Worm (Caenorhabditis elegans) whole organism, L1 larva: ENCODE data around the gene ZK418.5.

Experiments used
- C04F5.9 ChIP-seq: sonication (generic microtip); optimal IDR thresholded peaks from 2 replicates; lab custom pipeline; 2016; ENCODE audit warnings: missing genetic modification characterization, missing compliant biosample characterization
- ceh-8 ChIP-seq: fragments of 200-800 bp; sonication (Bioruptor generic); optimal IDR thresholded peaks from 2 replicates; lab custom pipeline; 2018; ENCODE audit warnings: mild to moderate bottlenecking, missing genetic modification characterization, moderate library complexity, missing compliant biosample characterization
- dsc-1 ChIP-seq: sonication (generic microtip); optimal IDR thresholded peaks from 2 replicates; lab custom pipeline; 2016; ENCODE audit warnings: mild to moderate bottlenecking, missing genetic modification characterization, missing compliant biosample characterization
- efl-1 ChIP-seq, 4 experiments: fragments of 150-350 bp; optimal IDR thresholded peaks in 3 of 4; peaks in 1 of 4; 1 replicate in 1 of 4; 2 replicates in 3 of 4; lab custom pipeline; 2014; ENCODE audit warnings: missing biosample characterization in 2 of 4, missing genetic modification characterization in 2 of 4, missing genetic modification reagents in 2 of 4
- efl-3 ChIP-seq: fragments of 200-800 bp; sonication (Bioruptor generic); optimal IDR thresholded peaks from 2 replicates; lab custom pipeline; 2018; ENCODE audit warnings: mild to moderate bottlenecking, missing genetic modification characterization, missing compliant biosample characterization
- egl-27 ChIP-seq, 2 experiments: fragments of 150-350 bp in 1 of 2; sonication (generic microtip); optimal IDR thresholded peaks; 3 replicates each; lab custom pipeline; 2017 to 2018; ENCODE audit warnings: missing biosample characterization in 2 of 2, missing genetic modification characterization in 2 of 2, missing genetic modification reagents in 2 of 2
- fkh-8 ChIP-seq: sonication (generic microtip); optimal IDR thresholded peaks from 2 replicates; lab custom pipeline; 2016; ENCODE audit warnings: mild to moderate bottlenecking, missing genetic modification characterization, missing compliant biosample characterization
- grh-1 ChIP-seq: fragments of 200-800 bp; sonication (Bioruptor generic); IDR thresholded peaks from 2 replicates; pipeline ENCODE4 v1.3.6; 2022; ENCODE audit warnings: missing genetic modification reagents, missing genetic modification characterization, missing compliant biosample characterization
- isw-1 ChIP-seq: fragments of 200-800 bp; sonication (Bioruptor generic); IDR thresholded peaks from 2 replicates; pipeline ENCODE4 v1.3.6; 2022; ENCODE audit warnings: missing genetic modification characterization, missing compliant biosample characterization
- lin-13 ChIP-seq: fragments of 150-350 bp; optimal IDR thresholded peaks from 2 replicates; lab custom pipeline; 2014; ENCODE audit warnings: missing biosample characterization, missing genetic modification reagents, missing genetic modification characterization
- lin-35 ChIP-seq, 2 experiments: fragments of 150-350 bp; optimal IDR thresholded peaks; 2 replicates each; lab custom pipeline; 2014; ENCODE audit warnings: missing biosample characterization in 2 of 2, missing genetic modification characterization in 2 of 2, missing genetic modification reagents in 2 of 2
- lsy-2 ChIP-seq, 2 experiments: fragments of 150-350 bp; optimal IDR thresholded peaks; 2 replicates each; lab custom pipeline; 2014; ENCODE audit warnings: missing biosample characterization in 2 of 2, missing genetic modification characterization in 2 of 2
- mab-9 ChIP-seq: fragments of 200-800 bp; sonication (Bioruptor generic); IDR thresholded peaks from 2 replicates; pipeline ENCODE4 v1.3.6; 2022; ENCODE audit warnings: missing genetic modification reagents, missing genetic modification characterization, missing compliant biosample characterization
- mef-2 ChIP-seq: fragments of 150-350 bp; optimal IDR thresholded peaks from 2 replicates; lab custom pipeline; 2014; ENCODE audit warnings: missing biosample characterization, missing genetic modification characterization
- nhr-11 ChIP-seq: fragments of 150-350 bp; optimal IDR thresholded peaks from 2 replicates; lab custom pipeline; 2014; ENCODE audit warnings: missing biosample characterization, missing genetic modification characterization
- nhr-20 ChIP-seq: sonication (generic microtip); optimal IDR thresholded peaks from 2 replicates; lab custom pipeline; 2016; ENCODE audit warnings: mild to moderate bottlenecking, missing genetic modification characterization, missing compliant biosample characterization
- nhr-237 ChIP-seq: fragments of 150-350 bp; optimal IDR thresholded peaks from 2 replicates; lab custom pipeline; 2014; ENCODE audit warnings: missing biosample characterization, missing genetic modification characterization
- nhr-28 ChIP-seq: fragments of 150-350 bp; optimal IDR thresholded peaks from 2 replicates; lab custom pipeline; 2014; ENCODE audit warnings: missing biosample characterization, missing genetic modification characterization
- nhr-47 ChIP-seq: sonication (generic microtip); optimal IDR thresholded peaks from 2 replicates; lab custom pipeline; 2016; ENCODE audit warnings: mild to moderate bottlenecking, missing genetic modification characterization, moderate library complexity, missing compliant biosample characterization
- nhr-71 ChIP-seq: sonication (generic microtip); optimal IDR thresholded peaks from 2 replicates; lab custom pipeline; 2016; ENCODE audit warnings: mild to moderate bottlenecking, missing genetic modification characterization, moderate library complexity, missing compliant biosample characterization
- nhr-76 ChIP-seq: sonication (generic microtip); optimal IDR thresholded peaks from 2 replicates; lab custom pipeline; 2017; ENCODE audit warnings: missing biosample characterization, missing genetic modification characterization
- pag-3 ChIP-seq: sonication (generic microtip); optimal IDR thresholded peaks from 2 replicates; lab custom pipeline; 2017; ENCODE audit warnings: missing genetic modification characterization, mild to moderate bottlenecking, missing compliant biosample characterization, antibody characterized with exemption, borderline replicate concordance; ENCODE audit not compliant: insufficient read depth
- pax-3 ChIP-seq: fragments of 200-800 bp; sonication (Bioruptor generic); optimal IDR thresholded peaks from 2 replicates; lab custom pipeline; 2018; ENCODE audit warnings: mild to moderate bottlenecking, missing genetic modification characterization, moderate library complexity, missing compliant biosample characterization
- pqm-1 ChIP-seq: sonication (generic microtip); optimal IDR thresholded peaks from 3 replicates; lab custom pipeline; 2017; ENCODE audit warnings: missing biosample characterization, missing genetic modification characterization
- rnt-1 ChIP-seq: sonication (generic microtip); optimal IDR thresholded peaks from 2 replicates; lab custom pipeline; 2016; ENCODE audit warnings: mild to moderate bottlenecking, missing genetic modification characterization, moderate library complexity, missing compliant biosample characterization
- skn-1 ChIP-seq: fragments of 150-350 bp; optimal IDR thresholded peaks from 2 replicates; lab custom pipeline; 2014; ENCODE audit warnings: missing biosample characterization, missing genetic modification characterization
- snpc-4 ChIP-seq: fragments of 150-350 bp; optimal IDR thresholded peaks from 2 replicates; lab custom pipeline; 2014; ENCODE audit warnings: missing biosample characterization, missing genetic modification characterization
- sox-4 ChIP-seq: sonication (generic microtip); optimal IDR thresholded peaks from 2 replicates; lab custom pipeline; 2016; ENCODE audit warnings: missing genetic modification characterization, missing compliant biosample characterization
- swsn-7 ChIP-seq: sonication (generic microtip); optimal IDR thresholded peaks from 2 replicates; lab custom pipeline; 2016; ENCODE audit warnings: missing genetic modification characterization, missing compliant biosample characterization
- unc-86 ChIP-seq: sonication (generic microtip); optimal IDR thresholded peaks from 2 replicates; lab custom pipeline; 2016; ENCODE audit warnings: missing genetic modification characterization, missing compliant biosample characterization
- xbp-1 ChIP-seq: sonication (generic microtip); optimal IDR thresholded peaks from 2 replicates; lab custom pipeline; 2016; ENCODE audit warnings: missing genetic modification characterization, missing compliant biosample characterization
- ztf-4 ChIP-seq: fragments of 150-350 bp; optimal IDR thresholded peaks from 2 replicates; lab custom pipeline; 2014; ENCODE audit warnings: missing biosample characterization, missing genetic modification characterization

ZK418.5 gene

ce11 chrIII:7100001-7100400, 26.4 kb upstream of the ZK418.5 start, which contains the start of gene ZK418.11 (continued):
- no peak for TF ChIP-seq rnt-1 (tag; lab: Kevin White, UChicago)
- TF ChIP-seq ceh-8 (GFP tag; lab: Kevin White, UChicago) = no peak
- no peak for TF ChIP-seq nhr-47 (tag; lab: Kevin White, UChicago)
- TF ChIP-seq dsc-1 (tag; lab: Kevin White, UChicago) = peak; percentile 55

- TF ChIP-seq ztf-4 (no peak), nhr-28 (tag; lab: Kevin White, UChicago) (no peak), pag-3 (no peak), mab-9 (GFP tag; lab: Robert Waterston, UW) (no peak), nhr-237 (tag; lab: Kevin White, UChicago) (no peak), xbp-1 (tag; lab: Kevin White, UChicago) (no peak), C04F5.9 (tag; lab: Kevin White, UChicago) (no peak), skn-1 (tag; lab: Kevin White, UChicago) (no peak), unc-86 (tag; lab: Kevin White, UChicago) (no peak), grh-1 (GFP tag; lab: Robert Waterston, UW) (no peak)
- TF ChIP-seq, all 84 proteins: peak for 0
Observed at ce11 chrIII:7096481-7096880, 22.8 kb upstream of the ZK418.5 start.

- TF ChIP-seq lin-35 (GFP tag; optimal IDR thresholded peaks at IDR 0.05; lab: Kevin White, UChicago) = no peak
- peak; percentile 39 for TF ChIP-seq sox-4 (tag; lab: Kevin White, UChicago)
- no peak for TF ChIP-seq efl-3
- TF ChIP-seq dsc-1 (tag; lab: Kevin White, UChicago) = peak; percentile 89
- no peak for TF ChIP-seq pqm-1 (tag; lab: Kevin White, UChicago)
- TF ChIP-seq mef-2 = no peak
- peak; percentile 11 for TF ChIP-seq nhr-20 (tag; lab: Kevin White, UChicago)
- TF ChIP-seq snpc-4 (tag; lab: Kevin White, UChicago) = no peak
- no peak for TF ChIP-seq nhr-237 (tag; lab: Kevin White, UChicago)
- peak; percentile 46 for TF ChIP-seq nhr-47 (tag; lab: Kevin White, UChicago)
- peak; percentile 38 for TF ChIP-seq pax-3 (tag; lab: Kevin White, UChicago)
- peak; percentile 82 for TF ChIP-seq fkh-8
- no peak for TF ChIP-seq nhr-28 (tag; lab: Kevin White, UChicago)
- TF ChIP-seq nhr-11 (tag; lab: Kevin White, UChicago) = peak; percentile 64
- peak; percentile 50 for TF ChIP-seq nhr-71 (tag; lab: Kevin White, UChicago)
Observed at ce11 chrIII:7095156-7095555, 21.5 kb upstream of the ZK418.5 start, which contains the start of gene nhr-9. TSS of gene nhr-9 (plus strand) at chrIII:7095462.

- TF ChIP-seq nhr-76 (tag; lab: Kevin White, UChicago) = no peak
- no peak for TF ChIP-seq mef-2
- no peak for TF ChIP-seq egl-27 (tag; optimal IDR thresholded peaks at IDR 0.05; lab: Kevin White, UChicago)
- no peak for TF ChIP-seq dsc-1 (tag; lab: Kevin White, UChicago)
- no peak for TF ChIP-seq lin-13 (GFP tag; lab: Kevin White, UChicago)
- TF ChIP-seq, all 84 proteins: peak for 0
Observed at ce11 chrIII:7091042-7091441, 17.4 kb upstream of the ZK418.5 start, which contains the start of gene ZK418.2. TSS of gene ZK418.2 (plus strand) at chrIII:7091342.

ce11 chrIII:7090545-7090944, 16.9 kb upstream of the ZK418.5 start, which contains the start of gene ZK418.10:
TSS of gene ZK418.10 (minus strand) at chrIII:7090692.
- TF ChIP-seq swsn-7 (tag; lab: Kevin White, UChicago) (peak; percentile 35), ceh-8 (GFP tag; lab: Kevin White, UChicago) (no peak), lsy-2 (tag; optimal IDR thresholded peaks at IDR 0.05; lab: Kevin White, UChicago) (peak in 1 of 2 experiments; percentile 21), xbp-1 (tag; lab: Kevin White, UChicago) (no peak), nhr-71 (tag; lab: Kevin White, UChicago) (peak; percentile 65), pag-3 (no peak), pax-3 (tag; lab: Kevin White, UChicago) (peak; percentile 45), fkh-8 (peak; percentile 91), nhr-47 (tag; lab: Kevin White, UChicago) (peak; percentile 67), isw-1 (no peak), nhr-20 (tag; lab: Kevin White, UChicago) (peak; percentile 24), efl-1 (optimal IDR thresholded peaks at IDR 0.05; lab: Kevin White, UChicago) (no peak), efl-1 (GFP tag; optimal IDR thresholded peaks at IDR 0.05 in 1 of 2; lab: Kevin White, UChicago) (peak in 1 of 2 experiments; percentile 45), dsc-1 (tag; lab: Kevin White, UChicago) (peak; percentile 97), sox-4 (tag; lab: Kevin White, UChicago) (peak; percentile 68)
